Worm (Caenorhabditis elegans) whole organism, L1 larva: ENCODE measurements around the gene F12A10.9.

ENCODE experiments used
- ama-1 ChIP-seq: fragments of 150-350 bp; optimal IDR thresholded peaks from 2 replicates; lab custom pipeline; 2014
- fkh-4 ChIP-seq: sonication (generic microtip); optimal IDR thresholded peaks from 2 replicates; lab custom pipeline; 2016; ENCODE audit warnings: missing compliant biosample characterization, missing genetic modification characterization, borderline replicate concordance
- jun-1 ChIP-seq: fragments of 150-350 bp; optimal IDR thresholded peaks from 2 replicates; lab custom pipeline; 2014; ENCODE audit warnings: missing biosample characterization, missing genetic modification reagents, missing genetic modification characterization
- mdl-1 ChIP-seq, 2 experiments: fragments of 150-350 bp; optimal IDR thresholded peaks; 2 replicates each; lab custom pipeline; 2014 to 2017; ENCODE audit warnings: missing biosample characterization in 2 of 2, missing genetic modification characterization in 2 of 2, inconsistent platforms in 1 of 2
- nhr-19 ChIP-seq: fragments of 200-800 bp; sonication (Bioruptor generic); conservative IDR thresholded peaks from 2 replicates; pipeline ENCODE4 v1.3.6; 2022; ENCODE audit warnings: missing genetic modification characterization, missing compliant biosample characterization
- nhr-76 ChIP-seq: sonication (generic microtip); optimal IDR thresholded peaks from 2 replicates; lab custom pipeline; 2017; ENCODE audit warnings: missing biosample characterization, missing genetic modification characterization
- nhr-77 ChIP-seq: fragments of 150-350 bp; optimal IDR thresholded peaks from 2 replicates; lab custom pipeline; 2014; ENCODE audit warnings: missing biosample characterization, missing genetic modification characterization
- snpc-4 ChIP-seq: fragments of 150-350 bp; optimal IDR thresholded peaks from 2 replicates; lab custom pipeline; 2014; ENCODE audit warnings: missing biosample characterization, missing genetic modification characterization
- sox-4 ChIP-seq: sonication (generic microtip); optimal IDR thresholded peaks from 2 replicates; lab custom pipeline; 2016; ENCODE audit warnings: missing genetic modification characterization, missing compliant biosample characterization

DNA sequence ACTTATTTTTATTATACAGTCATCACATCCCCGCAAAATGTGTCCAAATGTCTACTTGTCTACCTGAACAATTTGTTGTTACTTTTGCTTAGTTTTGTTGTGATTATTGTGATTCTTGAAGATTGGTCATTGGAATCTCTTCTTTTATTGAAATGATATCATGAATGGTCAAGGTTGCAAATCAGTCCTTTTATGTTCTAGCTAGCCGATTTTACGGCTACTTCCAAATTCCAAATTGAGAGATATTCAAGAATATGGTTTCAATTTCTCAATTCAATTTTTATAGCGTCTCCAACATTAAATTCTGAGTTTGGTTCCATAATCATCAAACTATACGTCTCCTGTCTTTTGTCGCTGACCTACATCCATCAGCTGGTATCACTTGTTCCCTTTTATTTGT lies 47.2 kb upstream of the F12A10.9 start:
- TF ChIP-seq nhr-77 (tag; lab: Kevin White, UChicago) (no peak), fkh-4 (tag; lab: Kevin White, UChicago) (no peak), ama-1 (lab: Kevin White, UChicago) (no peak), mdl-1 (tag; optimal IDR thresholded peaks at IDR 0.05; lab: Kevin White, UChicago) (no peak), nhr-19 (GFP tag; lab: Robert Waterston, UW) (no peak), sox-4 (tag; lab: Kevin White, UChicago) (no peak), jun-1 (no peak), snpc-4 (tag; lab: Kevin White, UChicago) (no peak), nhr-76 (tag; lab: Kevin White, UChicago) (no peak)
